Fruit fly (Drosophila melanogaster) whole organism, embryonic: ENCODE measurements around the gene RhoGAP19D.

Source experiments
- BtbVII ChIP-seq: fragments of 200-800 bp; sonication (Bioruptor generic); optimal IDR thresholded peaks from 3 replicates; lab custom pipeline; 2017; ENCODE audit warnings: missing biosample characterization, mild to moderate bottlenecking, missing genetic modification characterization
- CG10321 ChIP-seq: fragments of 200-800 bp; sonication (Bioruptor generic); IDR thresholded peaks from 2 replicates; pipeline ENCODE4 v1.3.6; 2022; ENCODE audit warnings: missing biosample characterization, missing genetic modification characterization
- CG13287 ChIP-seq: fragments of 200-800 bp; sonication (Bioruptor generic); IDR thresholded peaks from 2 replicates; pipeline ENCODE4 v1.3.6; 2022; ENCODE audit warnings: missing biosample characterization, missing genetic modification characterization; ENCODE audit not compliant: partially characterized antibody
- CG15011 ChIP-seq: fragments of 200-800 bp; sonication (Bioruptor generic); optimal IDR thresholded peaks from 3 replicates; lab custom pipeline; 2018; ENCODE audit warnings: missing biosample characterization, mild to moderate bottlenecking, missing genetic modification characterization
- CG16813 ChIP-seq: fragments of 200-800 bp; sonication (Bioruptor generic); IDR thresholded peaks from 3 replicates; pipeline ENCODE4 v1.3.6; 2022; ENCODE audit warnings: missing biosample characterization, missing genetic modification characterization; ENCODE audit not compliant: partially characterized antibody
- CG2129 ChIP-seq: fragments of 200-800 bp; sonication (Bioruptor generic); IDR thresholded peaks from 2 replicates; pipeline ENCODE4 v1.3.6; 2022; ENCODE audit warnings: missing biosample characterization, missing genetic modification characterization; ENCODE audit not compliant: partially characterized antibody
- CG2875 ChIP-seq: fragments of 200-800 bp; sonication (Bioruptor generic); optimal IDR thresholded peaks from 2 replicates; lab custom pipeline; 2017; ENCODE audit warnings: missing biosample characterization, mild to moderate bottlenecking, missing genetic modification characterization, missing genetic modification reagents
- CG31388 ChIP-seq: fragments of 200-800 bp; sonication (Bioruptor generic); optimal IDR thresholded peaks from 2 replicates; lab custom pipeline; 2016; ENCODE audit warnings: missing biosample characterization, missing genetic modification characterization
- CG34376 ChIP-seq: fragments of 200-800 bp; sonication (Bioruptor generic); optimal IDR thresholded peaks from 2 replicates; lab custom pipeline; 2018; ENCODE audit warnings: missing biosample characterization, mild to moderate bottlenecking, missing genetic modification characterization
- CG4328 ChIP-seq: fragments of 200-800 bp; sonication (Bioruptor generic); optimal IDR thresholded peaks from 3 replicates; lab custom pipeline; 2017; ENCODE audit warnings: missing biosample characterization, missing genetic modification reagents, missing genetic modification characterization
- CG7372 ChIP-seq: fragments of 200-800 bp; sonication (Bioruptor generic); IDR thresholded peaks from 2 replicates; pipeline ENCODE4 v1.3.6; 2022; ENCODE audit warnings: missing biosample characterization, missing genetic modification characterization
- CG8281 ChIP-seq: fragments of 200-800 bp; sonication (Bioruptor generic); optimal IDR thresholded peaks from 2 replicates; lab custom pipeline; 2018; ENCODE audit warnings: missing biosample characterization, mild to moderate bottlenecking, missing genetic modification characterization, moderate library complexity
- CG9437 ChIP-seq: fragments of 200-800 bp; sonication (Bioruptor generic); optimal IDR thresholded peaks from 2 replicates; lab custom pipeline; 2018; ENCODE audit warnings: missing biosample characterization, mild to moderate bottlenecking, missing genetic modification characterization
- CG9876 ChIP-seq: fragments of 200-800 bp; sonication (Bioruptor generic); optimal IDR thresholded peaks from 2 replicates; lab custom pipeline; 2016; ENCODE audit warnings: missing biosample characterization, missing genetic modification characterization
- Drgx ChIP-seq: fragments of 200-800 bp; sonication (Bioruptor generic); IDR thresholded peaks from 2 replicates; pipeline ENCODE4 v1.3.6; 2022; ENCODE audit warnings: missing biosample characterization, missing genetic modification characterization
- Ets65A ChIP-seq: fragments of 200-800 bp; sonication (Bioruptor generic); peaks from one replicate; lab custom pipeline; 2016; ENCODE audit warnings: missing biosample characterization, missing genetic modification characterization
- Med ChIP-seq: fragments of 200-800 bp; sonication (Bioruptor generic); peaks from one replicate; lab custom pipeline; 2016; ENCODE audit warnings: missing biosample characterization, missing genetic modification characterization, mild to moderate bottlenecking, inconsistent platforms, moderate library complexity
- Myb ChIP-seq: fragments of 200-800 bp; sonication (Bioruptor generic); optimal IDR thresholded peaks from 2 replicates; lab custom pipeline; 2016; ENCODE audit warnings: missing biosample characterization, missing genetic modification characterization
- Pdp1 ChIP-seq, 2 experiments: fragments of 200-800 bp; sonication (Bioruptor generic); optimal IDR thresholded peaks; 3 replicates each; lab custom pipeline; 2016; ENCODE audit warnings: missing biosample characterization in 2 of 2, missing genetic modification characterization in 2 of 2, mild to moderate bottlenecking in 1 of 2, moderate library complexity in 1 of 2
- Taf1 ChIP-seq: fragments of 200-800 bp; sonication (Bioruptor generic); IDR thresholded peaks from 2 replicates; pipeline ENCODE4 v1.3.6; 2022; ENCODE audit warnings: missing biosample characterization, missing genetic modification characterization
- Trl ChIP-seq, 3 experiments: fragments of >200 bp in 2 of 3; fragments of 200-800 bp in 1 of 3; sonication (Bioruptor generic) in 1 of 3; optimal IDR thresholded peaks; 2 replicates in 1 of 3; 3 replicates in 2 of 3; lab custom pipeline; 2016 to 2017; ENCODE audit warnings: missing biosample characterization in 1 of 3, missing genetic modification characterization in 1 of 3
- bbx ChIP-seq: fragments of 200-800 bp; sonication (Bioruptor generic); IDR thresholded peaks from 2 replicates; pipeline ENCODE4 v1.3.6; 2022; ENCODE audit warnings: missing biosample characterization, missing genetic modification characterization; ENCODE audit not compliant: partially characterized antibody
- chinmo ChIP-seq: fragments of 200-800 bp; sonication (Bioruptor generic); IDR thresholded peaks from 4 replicates; pipeline ENCODE4 v1.3.6; 2022; ENCODE audit warnings: missing biosample characterization, missing genetic modification characterization; ENCODE audit not compliant: partially characterized antibody
- crp ChIP-seq, 2 experiments: fragments of 200-800 bp; sonication (Bioruptor generic); optimal IDR thresholded peaks; 2 replicates in 1 of 2; 3 replicates in 1 of 2; lab custom pipeline; 2017; ENCODE audit warnings: missing biosample characterization in 2 of 2, missing genetic modification characterization in 2 of 2, mild to moderate bottlenecking in 1 of 2, moderate library complexity in 1 of 2
- gfzf ChIP-seq: fragments of 200-800 bp; sonication (Bioruptor generic); optimal IDR thresholded peaks from 2 replicates; lab custom pipeline; 2016; ENCODE audit warnings: missing biosample characterization, mild to moderate bottlenecking, missing genetic modification characterization, moderate library complexity
- hb ChIP-seq: fragments of 200-800 bp; sonication (Bioruptor generic); IDR thresholded peaks from 3 replicates; pipeline ENCODE4 v1.3.6; 2022; ENCODE audit warnings: missing biosample characterization, missing genetic modification characterization; ENCODE audit not compliant: partially characterized antibody
- ind ChIP-seq: fragments of 200-800 bp; sonication (Bioruptor generic); optimal IDR thresholded peaks from 3 replicates; lab custom pipeline; 2016; ENCODE audit warnings: missing biosample characterization, missing genetic modification characterization
- lov ChIP-seq, 2 experiments: fragments of 200-800 bp in 1 of 2; fragments of >200 bp in 1 of 2; sonication (Bioruptor generic) in 1 of 2; IDR thresholded peaks in 1 of 2; optimal IDR thresholded peaks in 1 of 2; 2 replicates in 1 of 2; 3 replicates in 1 of 2; pipeline versions ENCODE4 v1.3.6 to Lab custom; 2017 to 2022; ENCODE audit warnings: missing biosample characterization in 1 of 2, missing genetic modification characterization in 1 of 2
- nom ChIP-seq: fragments of 200-800 bp; sonication (Bioruptor generic); optimal IDR thresholded peaks from 2 replicates; lab custom pipeline; 2017; ENCODE audit warnings: missing biosample characterization, missing genetic modification characterization, mild to moderate bottlenecking, moderate library complexity, missing genetic modification reagents
- pzg ChIP-seq: fragments of 200-800 bp; sonication (Bioruptor generic); optimal IDR thresholded peaks from 3 replicates; lab custom pipeline; 2018; ENCODE audit warnings: missing biosample characterization, mild to moderate bottlenecking, missing genetic modification characterization, moderate library complexity
- sens ChIP-seq: fragments of 200-800 bp; sonication (Bioruptor generic); peaks from one replicate; lab custom pipeline; 2016; ENCODE audit warnings: missing biosample characterization, missing genetic modification characterization
- sug ChIP-seq: fragments of 200-800 bp; optimal IDR thresholded peaks from 2 replicates; lab custom pipeline; 2019; ENCODE audit warnings: missing biosample characterization, mild to moderate bottlenecking, missing genetic modification characterization, moderate library complexity

The RhoGAP19D gene

dm6 chrX:20478674-20479073 is 31.8 kb downstream of the RhoGAP19D start:
- TF ChIP-seq hb (GFP tag; lab: Robert Waterston, UW) (no peak), CG8281 (tag; lab: Kevin White, UChicago) (peak; percentile 96), CG7372 (GFP tag; lab: Robert Waterston, UW) (peak; percentile 38; the same call in 1 of the 2 replicates), CG9876 (GFP tag; lab: Kevin White, UChicago) (no peak), CG4328 (GFP tag; lab: Kevin White, UChicago) (no peak)

DNA sequence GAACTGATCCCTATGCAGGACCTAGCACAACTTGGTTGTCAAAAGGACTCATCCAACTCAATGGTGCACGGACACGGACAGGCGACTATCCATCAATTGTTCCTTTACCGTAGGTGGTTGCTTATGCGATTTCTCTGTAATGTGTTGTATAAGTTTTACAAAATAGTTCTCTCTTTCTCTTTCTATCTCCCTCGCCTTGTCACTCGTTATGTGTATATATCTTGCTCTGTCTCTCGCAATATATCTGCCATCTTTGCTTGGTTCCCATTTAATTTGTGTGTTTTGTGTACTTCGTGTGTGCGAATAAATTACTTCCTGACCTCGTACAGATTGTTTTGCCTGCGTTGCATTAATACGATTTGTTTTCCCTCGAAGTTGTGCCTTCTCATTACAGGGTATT is 39.8 kb downstream of the RhoGAP19D start:
- TF ChIP-seq CG10321 (peak; percentile 78), Taf1 (GFP tag; lab: Robert Waterston, UW) (no peak), Pdp1 (GFP tag; optimal IDR thresholded peaks at IDR 0.05; lab: Kevin White, UChicago) (peak in 1 of 2 experiments; percentile 91)

dm6 chrX:20468192-20468591 is 42.3 kb downstream of the RhoGAP19D start:
- TF ChIP-seq chinmo (peak; percentile 64; the same call in 1 of the 4 replicates), CG16813 (GFP tag; lab: Robert Waterston, UW) (no peak), nom (GFP tag; lab: Kevin White, UChicago) (peak; percentile 88), Myb (GFP tag; lab: Kevin White, UChicago) (peak; percentile 17), lov (optimal IDR thresholded peaks at IDR 0.05; lab: Kevin White, UChicago) (no peak), lov (GFP tag; IDR thresholded peaks at IDR 0.05; lab: Robert Waterston, UW) (no peak), crp (GFP tag; optimal IDR thresholded peaks at IDR 0.05; lab: Kevin White, UChicago) (peak in 1 of 2 experiments; percentile 48), gfzf (GFP tag; lab: Kevin White, UChicago) (peak; percentile 31), bbx (0 out of 2 replicates have a peak, but pooled peaks have one; percentile 34), CG13287 (GFP tag; lab: Robert Waterston, UW) (peak; percentile 23; the same call in 1 of the 2 replicates), Med (GFP tag; lab: Kevin White, UChicago) (peak; percentile 70), sens (GFP tag; lab: Kevin White, UChicago) (peak; percentile 29), pzg (GFP tag; lab: Kevin White, UChicago) (peak; percentile 6), Trl (optimal IDR thresholded peaks at IDR 0.05; lab: Kevin White, UChicago) (peak in 1 of 2 experiments; percentile 13), Trl (GFP tag; optimal IDR thresholded peaks at IDR 0.05; lab: Kevin White, UChicago) (no peak), CG2875 (GFP tag; lab: Kevin White, UChicago) (no peak), sug (tag; lab: Kevin White, UChicago) (peak; percentile 1), CG9437 (GFP tag; lab: Kevin White, UChicago) (peak; percentile 89), CG2129 (GFP tag; lab: Robert Waterston, UW) (no peak), BtbVII (GFP tag; lab: Kevin White, UChicago) (no peak), Drgx (GFP tag; lab: Robert Waterston, UW) (peak; percentile 71), CG34376 (GFP tag; lab: Kevin White, UChicago) (peak; percentile 40)

DNA sequence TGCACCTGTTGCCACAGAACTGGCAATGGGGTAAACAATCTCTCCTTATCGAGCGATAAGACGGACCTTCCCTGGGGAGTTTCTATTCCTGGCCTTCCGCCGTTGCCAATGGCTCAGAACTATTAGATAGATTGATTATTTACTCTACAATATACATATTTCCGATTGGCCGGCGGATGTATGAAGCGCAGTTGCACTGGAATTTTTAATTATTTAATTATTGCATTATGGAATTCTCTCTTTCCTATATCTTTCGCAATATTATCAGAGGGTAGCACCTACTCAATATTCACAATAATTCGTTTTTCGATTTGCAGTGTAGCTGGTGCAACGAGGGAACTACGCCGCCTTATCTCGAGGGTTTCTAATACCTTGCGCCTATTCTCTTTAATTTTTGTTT is 43.3 kb downstream of the RhoGAP19D start, which contains the start of gene GstT3:
Gene GstT3, plus strand, starts transcription at position 301 of the 400 bp plus-strand sequence.
- TF ChIP-seq CG15011: no peak
- TF ChIP-seq ind (GFP tag; lab: Kevin White, UChicago): no peak
- TF ChIP-seq CG31388 (GFP tag; lab: Kevin White, UChicago): no peak
- peak; percentile 8 for TF ChIP-seq Med (GFP tag; lab: Kevin White, UChicago)
- no peak for TF ChIP-seq Myb (GFP tag; lab: Kevin White, UChicago)
- peak; percentile 68 for TF ChIP-seq Ets65A
